Fruit fly (Drosophila melanogaster) whole organism, pupa: ENCODE measurements around the gene ksr.

Experiments used
- CG32121 ChIP-seq: fragments of 200-800 bp; sonication (Bioruptor generic); IDR thresholded peaks from 2 replicates; pipeline ENCODE4 v1.3.6; 2022; ENCODE audit warnings: missing biosample characterization, missing genetic modification characterization
- CG4496 ChIP-seq: fragments of 200-800 bp; sonication (Bioruptor generic); IDR thresholded peaks from 3 replicates; pipeline ENCODE4 v1.3.6; 2022; ENCODE audit warnings: missing biosample characterization, missing genetic modification characterization
- CG8301 ChIP-seq: fragments of 200-800 bp; sonication (Bioruptor generic); optimal IDR thresholded peaks from 2 replicates; lab custom pipeline; 2018; ENCODE audit warnings: missing biosample characterization, mild to moderate bottlenecking, missing genetic modification characterization
- D1 ChIP-seq: fragments of 200-800 bp; sonication (Bioruptor generic); optimal IDR thresholded peaks from 2 replicates; lab custom pipeline; 2018; ENCODE audit warnings: missing biosample characterization, mild to moderate bottlenecking, missing genetic modification characterization, moderate library complexity
- Ets98B ChIP-seq: fragments of 200-800 bp; sonication (Bioruptor generic); IDR thresholded peaks from 2 replicates; pipeline ENCODE4 v1.3.6; 2022; ENCODE audit warnings: missing biosample characterization, missing genetic modification characterization
- Pif1B ChIP-seq: fragments of 200-800 bp; sonication (Bioruptor generic); optimal IDR thresholded peaks from 3 replicates; lab custom pipeline; 2016; ENCODE audit warnings: missing biosample characterization, missing genetic modification characterization
- Snoo ChIP-seq: fragments of 200-800 bp; sonication (Bioruptor generic); optimal IDR thresholded peaks from 3 replicates; lab custom pipeline; 2017; ENCODE audit warnings: missing biosample characterization, mild to moderate bottlenecking, missing genetic modification characterization, inconsistent platforms

DNA sequence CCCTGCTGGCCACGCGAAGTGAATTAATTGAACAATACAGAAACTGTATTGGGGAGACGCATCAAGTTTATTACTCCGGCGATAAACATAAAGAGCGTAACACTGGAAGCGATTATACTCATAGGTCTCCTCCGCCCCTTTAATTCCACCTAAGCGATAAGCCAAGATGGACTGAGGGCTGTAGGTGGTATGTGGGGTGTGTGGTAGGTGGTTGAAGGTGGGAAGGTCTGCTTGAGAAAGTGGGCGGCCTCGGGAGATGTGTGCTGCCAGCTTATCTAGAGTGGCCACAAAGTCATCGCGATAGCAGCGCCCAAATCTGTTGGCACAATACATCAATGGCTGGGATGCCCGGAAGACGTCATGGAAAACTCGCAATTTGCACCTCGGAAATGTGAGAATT, 13.9 kb upstream of the ksr start:
- TF ChIP-seq CG4496 (GFP tag; lab: Robert Waterston, UW) (no peak), CG8301 (tag; lab: Kevin White, UChicago) (no peak), D1 (tag; lab: Kevin White, UChicago) (no peak), Pif1B (GFP tag; lab: Kevin White, UChicago) (no peak), CG32121 (no peak), Ets98B (GFP tag; lab: Robert Waterston, UW) (no peak), Snoo (tag; lab: Kevin White, UChicago) (no peak)
